Fruit fly (Drosophila melanogaster) whole organism, adult: Measurements from ENCODE around the gene CG8568.

ENCODE experiments used
- Crg-1 ChIP-seq: fragments of 200-800 bp; sonication (Bioruptor generic); optimal IDR thresholded peaks from 2 replicates; lab custom pipeline; 2016; ENCODE audit warnings: missing biosample characterization, missing genetic modification characterization
- Mnt ChIP-seq: fragments of 200-800 bp; sonication (Bioruptor generic); optimal IDR thresholded peaks from 2 replicates; lab custom pipeline; 2016; ENCODE audit warnings: missing biosample characterization, mild to moderate bottlenecking, missing genetic modification characterization
- cic ChIP-seq: fragments of 200-800 bp; sonication (Bioruptor generic); optimal IDR thresholded peaks from 2 replicates; lab custom pipeline; 2017; ENCODE audit warnings: missing biosample characterization, mild to moderate bottlenecking, missing genetic modification characterization, moderate library complexity
- ovo ChIP-seq: fragments of 200-800 bp; sonication (Bioruptor generic); optimal IDR thresholded peaks from 2 replicates; lab custom pipeline; 2016; ENCODE audit warnings: missing biosample characterization, missing genetic modification characterization

DNA sequence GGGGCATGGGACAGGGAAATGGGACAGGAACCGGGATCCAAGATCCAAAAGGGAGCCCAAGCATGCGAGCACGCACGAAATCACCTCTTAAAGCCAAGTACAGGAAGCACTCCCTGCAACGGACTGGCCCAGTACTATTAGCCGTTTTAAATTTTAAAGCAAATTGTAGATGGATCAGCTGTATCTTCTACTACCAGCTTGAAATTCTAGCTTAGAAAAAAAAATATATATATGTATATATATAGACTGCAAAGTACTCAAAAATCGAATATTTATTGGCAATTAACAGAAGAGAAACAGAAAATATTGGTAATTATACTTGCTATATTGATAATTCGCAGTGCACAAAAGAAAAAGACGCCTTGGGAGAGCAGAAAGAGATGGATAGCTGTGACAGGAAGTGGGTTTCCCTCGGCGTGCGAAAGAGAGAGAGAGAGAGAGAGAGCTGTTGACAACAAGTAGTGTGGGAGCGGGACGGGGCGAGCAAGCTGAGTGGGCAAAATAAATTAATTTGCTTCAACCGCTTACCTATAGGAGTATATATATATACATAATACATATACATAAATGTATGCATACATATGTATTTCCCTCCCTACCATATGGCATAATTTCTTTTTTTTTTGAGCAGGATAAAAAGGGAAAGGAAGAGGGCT lies 31.9 kb upstream of the CG8568 start:
- no peak for TF ChIP-seq cic (GFP tag; lab: Kevin White, UChicago)
- no peak for TF ChIP-seq ovo (GFP tag; lab: Kevin White, UChicago)
- TF ChIP-seq Crg-1 (GFP tag; lab: Kevin White, UChicago) = no peak
- no peak for TF ChIP-seq Mnt
